Worm (Caenorhabditis elegans): ENCODE measurements around the gene srd-29.

The srd-29 gene

DNA sequence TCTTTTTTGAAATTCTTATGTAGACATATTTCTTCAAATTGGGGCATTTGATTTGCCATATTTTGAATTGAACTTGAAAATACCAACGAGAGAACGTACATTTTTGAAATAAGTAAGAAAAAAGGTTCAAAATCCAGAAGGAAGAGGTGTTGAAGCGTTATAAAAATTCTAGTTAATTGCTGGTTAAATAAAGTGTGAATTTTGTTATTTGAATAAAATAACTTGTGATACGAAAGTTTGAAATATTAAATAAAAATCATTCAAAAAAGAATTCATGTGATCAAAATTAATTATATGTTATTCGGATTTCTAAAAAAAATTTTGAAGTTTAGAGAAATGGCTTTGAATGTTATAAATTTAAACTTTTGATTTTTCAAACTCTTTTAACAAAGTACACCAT lies 35.4 kb upstream of the srd-29 start, which contains the start of gene C50E3.9:
TSS of gene C50E3.9 (minus strand) at position 101 of the 400 bp plus-strand sequence.
- no peak for TF ChIP-seq unc-39 (tag; optimal IDR thresholded peaks at IDR 0.05)
- TF ChIP-seq daf-12 (tag; optimal IDR thresholded peaks at IDR 0.05): no peak
- no peak for TF ChIP-seq Y5F2A.4 (GFP tag; optimal IDR thresholded peaks at IDR 0.05)
- TF ChIP-seq nhr-10 (tag; optimal IDR thresholded peaks at IDR 0.05): no peak
- no peak for TF ChIP-seq saeg-2 (GFP tag; IDR thresholded peaks at IDR 0.05)
- no peak for TF ChIP-seq unc-130 (GFP tag; optimal IDR thresholded peaks at IDR 0.05)
- TF ChIP-seq F10B5.3 (tag; optimal IDR thresholded peaks at IDR 0.05): no peak
- no peak for TF ChIP-seq dmd-8 (GFP tag; IDR thresholded peaks at IDR 0.05)
- no peak for TF ChIP-seq nhr-41 (GFP tag; IDR thresholded peaks at IDR 0.05)
- no peak for TF ChIP-seq lin-1 (GFP tag; IDR thresholded peaks at IDR 0.05)
- no peak for TF ChIP-seq T20F7.1 (GFP tag; optimal IDR thresholded peaks at IDR 0.05)
- TF ChIP-seq snpc-1.2 (GFP tag; IDR thresholded peaks at IDR 0.05): no peak
- TF ChIP-seq Y48G9A.11 (GFP tag; IDR thresholded peaks at IDR 0.05): no peak
- TF ChIP-seq ceh-82 (tag; optimal IDR thresholded peaks at IDR 0.05): no peak
- no peak for TF ChIP-seq nhr-111 (GFP tag; optimal IDR thresholded peaks at IDR 0.05)
- no peak for TF ChIP-seq skn-1 (tag; optimal IDR thresholded peaks at IDR 0.05)
- TF ChIP-seq nhr-25 (tag; optimal IDR thresholded peaks at IDR 0.05; ENCODE audit: borderline replicate concordance, insufficient read depth): no peak
- TF ChIP-seq pha-4 (GFP tag; IDR thresholded peaks at IDR 0.05): no peak
- no peak for TF ChIP-seq pha-4 (tag; optimal IDR thresholded peaks at IDR 0.05)

DNA sequence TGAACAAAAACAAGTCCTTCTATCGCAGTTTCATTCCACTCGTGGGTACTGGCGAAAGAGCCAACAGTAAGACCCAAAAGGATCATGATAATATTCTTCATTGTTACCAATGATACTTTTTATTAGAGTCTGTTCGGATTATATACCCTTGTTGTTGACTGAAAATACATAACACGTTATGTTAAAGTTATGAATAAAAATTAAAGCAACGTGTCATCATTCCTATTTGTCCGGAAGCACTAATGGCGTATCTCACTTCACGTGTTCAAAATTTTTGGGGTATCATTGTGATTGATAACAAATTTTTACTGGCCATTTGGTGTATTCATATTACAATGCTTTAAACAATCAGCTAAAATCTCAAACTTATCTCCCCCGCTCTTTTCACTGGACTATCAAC lies 34.1 kb upstream of the srd-29 start, which contains the start of gene scl-26:
TSS of gene scl-26 (minus strand) at position 101 of the 400 bp plus-strand sequence.
- TF ChIP-seq arid-1 (GFP tag; conservative IDR thresholded peaks at IDR 0.05) (no peak), mep-1 (tag; optimal IDR thresholded peaks at IDR 0.05) (no peak), pha-4 (GFP tag; IDR thresholded peaks at IDR 0.05) (no peak), pha-4 (tag; optimal IDR thresholded peaks at IDR 0.05) (no peak), ztf-11 (tag; optimal IDR thresholded peaks at IDR 0.05) (no peak), ceh-82 (tag; optimal IDR thresholded peaks at IDR 0.05) (no peak), snpc-4 (tag; optimal IDR thresholded peaks at IDR 0.05) (no peak), egl-27 (tag; optimal IDR thresholded peaks at IDR 0.05) (no peak), nhr-42 (GFP tag; IDR thresholded peaks at IDR 0.05) (no peak), lin-39 (tag; optimal IDR thresholded peaks at IDR 0.05) (no peak), daf-19 (GFP tag; conservative IDR thresholded peaks at IDR 0.05) (no peak), fos-1 (tag; optimal IDR thresholded peaks at IDR 0.05) (no peak), nhr-77 (tag; optimal IDR thresholded peaks at IDR 0.05) (no peak), dmd-6 (GFP tag; IDR thresholded peaks at IDR 0.05) (no peak)

DNA sequence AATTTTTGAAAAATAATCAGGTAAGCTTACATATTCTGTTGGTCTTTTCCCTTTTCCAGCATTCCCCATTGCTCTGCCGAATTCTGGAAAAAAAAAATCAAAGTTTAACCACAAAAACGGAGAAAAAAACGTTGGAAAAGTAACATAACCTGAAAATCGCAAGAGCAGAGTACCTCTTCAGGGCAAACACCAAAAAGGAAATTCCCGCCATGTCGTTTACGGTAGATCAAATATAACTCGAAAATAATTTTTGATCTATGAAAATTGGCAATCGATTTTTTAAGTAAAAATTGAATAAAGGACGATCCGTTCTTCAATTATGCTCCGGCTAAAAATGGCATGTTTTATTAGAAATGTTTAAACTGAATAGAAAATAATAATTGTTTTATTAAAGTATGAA lies 32.2 kb upstream of the srd-29 start, which contains the start of gene C50E3.11:
TSS of gene C50E3.11 (minus strand) at position 83 of the 400 bp plus-strand sequence.
- TF ChIP-seq unc-130 (GFP tag; optimal IDR thresholded peaks at IDR 0.05) (no peak), sdz-12 (GFP tag; optimal IDR thresholded peaks at IDR 0.05) (no peak), tag-97 (GFP tag; IDR thresholded peaks at IDR 0.05) (no peak), spr-1 (tag; optimal IDR thresholded peaks at IDR 0.05) (no peak), snpc-1.2 (GFP tag; IDR thresholded peaks at IDR 0.05) (no peak), Y48G9A.11 (GFP tag; IDR thresholded peaks at IDR 0.05) (no peak), lin-38 (GFP tag; IDR thresholded peaks at IDR 0.05) (no peak), Y5F2A.4 (GFP tag; optimal IDR thresholded peaks at IDR 0.05) (no peak), lir-3 (tag; optimal IDR thresholded peaks at IDR 0.05) (no peak), ctbp-1 (GFP tag; IDR thresholded peaks at IDR 0.05) (no peak)

DNA sequence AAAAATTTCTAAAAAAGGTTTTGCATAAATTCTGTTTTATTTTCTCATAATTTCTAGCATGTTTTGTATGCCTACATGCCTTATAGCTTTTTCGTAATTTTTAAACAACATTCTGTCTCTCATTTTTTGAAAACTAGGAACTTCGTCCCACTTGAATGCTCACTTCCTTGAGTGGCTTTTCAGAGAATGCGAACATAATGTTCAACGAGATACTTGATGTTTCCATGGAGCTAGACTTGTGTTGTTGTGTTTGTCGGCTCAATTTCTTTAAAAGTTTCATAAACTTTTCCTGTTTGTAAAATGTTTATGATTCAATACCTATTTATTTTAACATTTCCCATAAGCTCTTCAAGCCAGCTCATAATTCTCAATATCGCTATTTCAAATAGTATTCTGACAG lies 30.7 kb upstream of the srd-29 start, which contains the start of gene clec-213:
TSS of gene clec-213 (plus strand) at position 301 of the 400 bp plus-strand sequence.
- no peak for TF ChIP-seq ZK337.2 (GFP tag; IDR thresholded peaks at IDR 0.05)
- no peak for TF ChIP-seq unc-130 (GFP tag; optimal IDR thresholded peaks at IDR 0.05)
- no peak for TF ChIP-seq ceh-62 (tag; optimal IDR thresholded peaks at IDR 0.05)
- no peak for TF ChIP-seq daf-12 (tag; optimal IDR thresholded peaks at IDR 0.05)
- no peak for TF ChIP-seq Y48G9A.11 (GFP tag; IDR thresholded peaks at IDR 0.05)
- TF ChIP-seq F10B5.3 (tag; optimal IDR thresholded peaks at IDR 0.05): no peak
- TF ChIP-seq Y75B8A.6 (GFP tag; IDR thresholded peaks at IDR 0.05): no peak
- no peak for TF ChIP-seq php-3 (GFP tag; IDR thresholded peaks at IDR 0.05)
- TF ChIP-seq lin-13 (GFP tag; optimal IDR thresholded peaks at IDR 0.05): no peak
- no peak for TF ChIP-seq spr-3 (GFP tag; optimal IDR thresholded peaks at IDR 0.05)
- TF ChIP-seq lin-15B (tag; optimal IDR thresholded peaks at IDR 0.05): no peak
- no peak for TF ChIP-seq fos-1 (tag; optimal IDR thresholded peaks at IDR 0.05)
- TF ChIP-seq zag-1 (tag; optimal IDR thresholded peaks at IDR 0.05): no peak
- no peak for TF ChIP-seq daf-8 (GFP tag; IDR thresholded peaks at IDR 0.05)
- TF ChIP-seq lin-1 (GFP tag; IDR thresholded peaks at IDR 0.05): no peak
- no peak for TF ChIP-seq nhr-11 (tag; optimal IDR thresholded peaks at IDR 0.05)
- TF ChIP-seq mxl-3 (GFP tag; optimal IDR thresholded peaks at IDR 0.05): no peak
